Fruit fly (Drosophila melanogaster): ENCODE data around the gene Cyp4ac1.

Cyp4ac1 gene

DNA sequence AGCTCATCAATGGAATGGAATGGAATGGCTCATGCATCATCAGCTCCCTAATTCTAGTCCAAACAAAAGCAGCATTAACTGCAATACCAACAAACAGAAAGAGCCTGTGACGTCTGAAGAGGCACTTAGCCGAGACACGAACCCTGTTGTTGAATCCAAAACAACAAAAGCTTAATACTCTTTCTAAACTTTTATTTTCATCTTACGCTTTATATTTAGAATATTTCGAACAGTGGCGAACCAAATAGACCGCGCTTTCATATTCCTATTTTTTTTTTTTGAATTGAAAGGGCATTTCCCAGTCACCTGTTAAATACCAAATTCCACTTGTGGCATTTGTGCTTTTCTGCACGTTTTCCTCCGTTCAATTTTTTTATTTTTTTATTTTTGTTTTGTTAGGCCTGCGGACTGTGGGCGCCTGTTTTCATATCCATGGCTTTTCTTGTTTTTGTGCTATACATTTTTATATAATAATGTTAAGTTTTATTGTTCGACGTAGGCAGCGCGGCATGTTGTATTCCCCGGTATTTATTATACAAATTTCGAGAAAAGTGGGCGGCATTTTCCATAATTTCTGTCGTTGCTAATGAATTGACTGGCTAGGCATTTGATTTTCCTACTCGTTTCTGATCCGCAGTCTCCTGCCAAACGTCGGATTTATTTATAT is 38.1 kb upstream of the Cyp4ac1 start:
- TF ChIP-seq Ets98B (GFP tag; IDR thresholded peaks at IDR 0.05) (peak; percentile 76), CG9948 (tag; optimal IDR thresholded peaks at IDR 0.05) (peak; percentile 0), Snoo (tag; optimal IDR thresholded peaks at IDR 0.05) (no peak), CG4496 (GFP tag; IDR thresholded peaks at IDR 0.05) (peak; percentile 72), CG15710 (tag; optimal IDR thresholded peaks at IDR 0.05) (no peak), CG17806 (tag; optimal IDR thresholded peaks at IDR 0.05) (no peak), CG8159 (tag; optimal IDR thresholded peaks at IDR 0.05) (no peak), D1 (tag; optimal IDR thresholded peaks at IDR 0.05) (no peak), CG10348 (GFP tag; IDR thresholded peaks at IDR 0.05) (no peak), CG34367 (tag; optimal IDR thresholded peaks at IDR 0.05) (no peak), EcR (GFP tag; optimal IDR thresholded peaks at IDR 0.05) (no peak), fd96Ca (GFP tag; IDR thresholded peaks at IDR 0.05) (peak; percentile 80; the same call in 2 of the 3 replicates), CG32121 (GFP tag; IDR thresholded peaks at IDR 0.05) (peak; percentile 81), CG12605 (GFP tag; IDR thresholded peaks at IDR 0.05) (peak; percentile 61), rn (GFP tag; IDR thresholded peaks at IDR 0.05) (peak; percentile 30; the same call in 1 of the 2 replicates), Pif1B (GFP tag; optimal IDR thresholded peaks at IDR 0.05) (peak; percentile 39), Pif1A (GFP tag; optimal IDR thresholded peaks at IDR 0.05) (peak; percentile 63), CG13204 (GFP tag; optimal IDR thresholded peaks at IDR 0.05) (no peak), gl (tag; optimal IDR thresholded peaks at IDR 0.05) (no peak), CG14655 (GFP tag; optimal IDR thresholded peaks at IDR 0.05) (peak; percentile 38), CG8301 (tag; optimal IDR thresholded peaks at IDR 0.05) (peak; percentile 29)

dm6 chr2L:5226891-5227554 is 36.8 kb upstream of the Cyp4ac1 start:
- TF ChIP-seq rn (GFP tag; IDR thresholded peaks at IDR 0.05) (no peak), CG32121 (GFP tag; IDR thresholded peaks at IDR 0.05) (no peak), CG9948 (tag; optimal IDR thresholded peaks at IDR 0.05) (no peak)

dm6 chr2L:5228581-5229077 is 35.2 kb upstream of the Cyp4ac1 start:
- TF ChIP-seq Ets98B (GFP tag; IDR thresholded peaks at IDR 0.05) (peak; percentile 13; the same call in 1 of the 2 replicates), CG34367 (tag; optimal IDR thresholded peaks at IDR 0.05) (no peak), CG4496 (GFP tag; IDR thresholded peaks at IDR 0.05) (no peak), CG12605 (GFP tag; IDR thresholded peaks at IDR 0.05) (peak; percentile 34; the same call in 1 of the 2 replicates), fd96Ca (GFP tag; IDR thresholded peaks at IDR 0.05) (peak; percentile 21; the same call in 1 of the 3 replicates)

- TF ChIP-seq CG10348 (GFP tag; IDR thresholded peaks at IDR 0.05), result no peak
- TF ChIP-seq CG12605 (GFP tag; IDR thresholded peaks at IDR 0.05), result no peak
- no peak for TF ChIP-seq Pif1A (GFP tag; optimal IDR thresholded peaks at IDR 0.05)
- TF ChIP-seq rn (GFP tag; IDR thresholded peaks at IDR 0.05), result no peak
- no peak for TF ChIP-seq CG34367 (tag; optimal IDR thresholded peaks at IDR 0.05)
- no peak for TF ChIP-seq CG15710 (tag; optimal IDR thresholded peaks at IDR 0.05)
- TF ChIP-seq CG32121 (GFP tag; IDR thresholded peaks at IDR 0.05), result no peak
- no peak for TF ChIP-seq Snoo (tag; optimal IDR thresholded peaks at IDR 0.05)
- no peak for TF ChIP-seq CG17806 (tag; optimal IDR thresholded peaks at IDR 0.05)
- TF ChIP-seq EcR (GFP tag; optimal IDR thresholded peaks at IDR 0.05), result no peak
- TF ChIP-seq fd96Ca (GFP tag; IDR thresholded peaks at IDR 0.05), result no peak
- TF ChIP-seq CG14655 (GFP tag; optimal IDR thresholded peaks at IDR 0.05), result no peak
- TF ChIP-seq CG13204 (GFP tag; optimal IDR thresholded peaks at IDR 0.05), result no peak
- no peak for TF ChIP-seq CG4496 (GFP tag; IDR thresholded peaks at IDR 0.05)
- TF ChIP-seq Ets98B (GFP tag; IDR thresholded peaks at IDR 0.05), result no peak
- TF ChIP-seq CG8301 (tag; optimal IDR thresholded peaks at IDR 0.05), result no peak
Observed at dm6 chr2L:5229239-5229638, 34.6 kb upstream of the Cyp4ac1 start.

- TF ChIP-seq rn (GFP tag; IDR thresholded peaks at IDR 0.05) (no peak), EcR (GFP tag; optimal IDR thresholded peaks at IDR 0.05) (no peak), CG8159 (tag; optimal IDR thresholded peaks at IDR 0.05) (no peak), D1 (tag; optimal IDR thresholded peaks at IDR 0.05) (no peak), CG14655 (GFP tag; optimal IDR thresholded peaks at IDR 0.05) (no peak), CG12605 (GFP tag; IDR thresholded peaks at IDR 0.05) (no peak), CG15710 (tag; optimal IDR thresholded peaks at IDR 0.05) (no peak), Pif1A (GFP tag; optimal IDR thresholded peaks at IDR 0.05) (no peak), CG17806 (tag; optimal IDR thresholded peaks at IDR 0.05) (no peak), CG4496 (GFP tag; IDR thresholded peaks at IDR 0.05) (no peak), fd96Ca (GFP tag; IDR thresholded peaks at IDR 0.05) (no peak), CG8301 (tag; optimal IDR thresholded peaks at IDR 0.05) (no peak), Snoo (tag; optimal IDR thresholded peaks at IDR 0.05) (no peak), CG32121 (GFP tag; IDR thresholded peaks at IDR 0.05) (no peak), Pif1B (GFP tag; optimal IDR thresholded peaks at IDR 0.05) (no peak), Ets98B (GFP tag; IDR thresholded peaks at IDR 0.05) (no peak), CG10348 (GFP tag; IDR thresholded peaks at IDR 0.05) (no peak), CG9948 (tag; optimal IDR thresholded peaks at IDR 0.05) (no peak), CG34367 (tag; optimal IDR thresholded peaks at IDR 0.05) (no peak), CG13204 (GFP tag; optimal IDR thresholded peaks at IDR 0.05) (no peak)
Observed at dm6 chr2L:5229735-5230347, 34.0 kb upstream of the Cyp4ac1 start.
